Worm (Caenorhabditis elegans) whole organism, dauer: Measurements from ENCODE around the gene cyp-32B1.

Experiments
- unc-62 ChIP-seq: sonication (generic microtip); optimal IDR thresholded peaks from 2 replicates; lab custom pipeline; 2017; ENCODE audit warnings: missing biosample characterization, missing genetic modification reagents, missing genetic modification characterization

The cyp-32B1 gene

DNA sequence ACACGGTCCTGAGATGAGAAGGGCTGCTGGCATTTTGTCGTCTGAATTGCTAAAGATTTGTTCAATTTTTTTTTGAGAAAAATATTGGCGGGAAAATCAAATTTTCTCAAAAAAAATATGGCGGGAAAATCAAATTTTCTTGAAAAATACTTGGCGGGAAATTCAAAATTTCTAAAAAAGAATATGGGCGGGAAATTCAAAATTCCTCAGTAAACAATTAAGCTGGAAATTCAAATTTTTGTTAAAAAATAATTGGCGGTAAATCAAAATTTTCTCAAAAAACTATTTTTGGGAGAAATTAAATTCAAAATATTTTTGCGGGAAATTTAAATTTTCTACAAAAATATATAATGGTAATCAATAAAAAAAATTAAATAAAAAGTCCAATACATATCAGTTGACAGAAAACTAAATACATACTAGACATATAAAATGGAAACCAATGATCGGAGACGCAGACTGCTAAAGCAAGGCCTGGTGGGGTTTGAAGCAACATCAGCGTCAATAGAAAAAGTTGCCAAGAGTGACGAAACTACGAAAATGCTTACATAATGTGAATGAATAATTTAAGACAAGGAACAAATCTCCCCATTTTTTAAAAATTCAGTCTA is 13.3 kb upstream of the cyp-32B1 start, which contains the start of gene nhr-184:
Gene nhr-184 (minus strand): TSS at position 51 of the 611 bp plus-strand sequence.
- TF ChIP-seq unc-62, result no peak

ce11 chrV:2211936-2212335 is 10.7 kb upstream of the cyp-32B1 start, which contains the start of gene nhr-133:
Gene nhr-133, minus strand, starts transcription at chrV:2212118.
- TF ChIP-seq unc-62, result no peak

DNA sequence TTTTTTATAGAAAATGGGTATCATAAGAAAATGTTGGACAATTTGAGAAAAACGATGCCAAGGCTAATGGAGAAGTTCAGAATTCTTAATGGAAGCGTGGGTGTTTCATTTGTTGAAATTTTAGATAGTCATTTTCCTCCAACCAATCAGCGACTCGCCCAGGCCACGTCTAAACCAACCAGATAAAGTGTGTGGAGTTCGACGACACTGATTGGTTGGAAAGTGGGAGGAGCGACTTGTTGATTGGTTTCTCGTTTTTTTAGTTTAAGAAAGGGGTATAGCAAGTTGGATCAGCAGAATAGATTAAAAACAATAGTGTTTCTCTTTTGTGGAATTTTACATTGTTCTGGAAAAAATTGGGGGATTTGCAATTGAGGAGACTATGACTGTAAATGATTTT is 6.3 kb upstream of the cyp-32B1 start:
- no peak for TF ChIP-seq unc-62

- TF ChIP-seq unc-62, result no peak
These were observed 5.6 kb upstream of the cyp-32B1 start, which contains the start of gene svh-11 for ce11 chrV:2206801-2207200. Gene svh-11, plus strand, starts transcription at chrV:2207101.

- no peak for TF ChIP-seq unc-62
These were observed 5.0 kb upstream of the cyp-32B1 start, which contains the start of gene srt-40 for ce11 chrV:2206181-2206580. Gene srt-40, minus strand, starts transcription at chrV:2206281.

DNA sequence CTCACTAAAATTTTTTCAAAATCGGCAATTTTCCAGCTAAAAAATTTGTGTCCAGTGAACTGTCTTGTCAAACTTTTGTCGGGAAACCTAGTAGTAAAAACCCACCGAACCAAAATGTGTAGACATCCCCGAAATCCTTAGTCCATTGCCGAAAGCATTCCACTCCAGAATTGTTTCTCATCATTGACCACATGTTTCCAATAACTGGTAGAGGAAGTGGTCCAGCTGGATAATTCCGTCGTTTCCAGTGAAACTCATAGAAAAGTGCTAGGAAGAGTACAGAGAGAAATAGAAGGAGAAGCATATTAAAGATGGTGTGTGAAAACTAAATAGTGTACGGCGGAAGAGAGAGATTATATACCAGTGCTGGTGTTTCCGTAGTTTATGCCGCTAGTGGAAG is 2.9 kb upstream of the cyp-32B1 start, which contains the start of gene cyp-33C12:
Gene cyp-33C12 (minus strand): TSS at position 321 of the 400 bp plus-strand sequence.
- TF ChIP-seq unc-62, result no peak

DNA sequence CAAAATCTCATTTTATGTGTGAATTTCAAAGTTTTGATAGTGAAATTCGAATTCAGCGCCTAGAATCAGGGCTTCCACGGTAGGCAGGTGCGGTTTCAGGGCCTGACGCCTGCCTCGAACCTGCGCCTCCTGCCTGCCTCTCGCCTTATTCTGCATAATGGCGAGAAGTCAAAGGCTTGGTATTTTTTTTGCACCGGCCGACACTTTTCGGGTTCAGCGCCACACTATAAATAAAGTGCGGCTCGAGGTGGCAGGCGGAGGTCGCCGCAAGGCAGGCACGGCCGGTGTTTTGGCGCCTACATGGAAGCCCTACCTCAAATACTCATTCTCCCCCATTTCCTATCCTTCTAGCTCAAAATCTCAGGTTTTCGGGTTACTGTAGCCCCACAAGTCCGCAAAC is 813 bp downstream of the cyp-32B1 start:
- TF ChIP-seq unc-62, result no peak

DNA sequence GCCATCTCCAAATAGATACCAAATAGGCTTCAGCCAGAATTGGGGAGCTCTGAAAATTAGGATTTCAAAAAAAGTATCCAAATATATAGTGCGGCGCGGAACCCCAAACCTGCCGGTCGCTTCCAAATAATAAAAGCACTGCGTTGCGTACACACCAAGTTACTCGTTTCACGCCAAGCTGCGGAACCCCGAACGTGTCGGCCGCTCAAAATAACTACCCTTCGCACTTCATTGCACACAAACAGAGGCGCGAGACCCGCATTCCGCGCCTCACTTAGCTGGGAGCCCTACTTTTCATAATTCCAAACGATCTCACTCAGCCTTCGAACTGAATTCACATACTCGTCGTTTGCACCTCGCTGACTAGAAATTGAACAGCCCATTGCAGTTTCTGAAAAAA is 1.6 kb downstream of the cyp-32B1 start:
- TF ChIP-seq unc-62, result no peak

- TF ChIP-seq unc-62, result no peak
These were observed 9.1 kb downstream of the cyp-32B1 start, which contains the start of gene nhr-13 for ce11 chrV:2192117-2192516. Gene nhr-13, plus strand, starts transcription at chrV:2192485.

- no peak for TF ChIP-seq unc-62
These were observed 10.1 kb downstream of the cyp-32B1 start, which contains the start of gene srbc-42 for ce11 chrV:2191122-2191521. Gene srbc-42, minus strand, starts transcription at chrV:2191222.

DNA sequence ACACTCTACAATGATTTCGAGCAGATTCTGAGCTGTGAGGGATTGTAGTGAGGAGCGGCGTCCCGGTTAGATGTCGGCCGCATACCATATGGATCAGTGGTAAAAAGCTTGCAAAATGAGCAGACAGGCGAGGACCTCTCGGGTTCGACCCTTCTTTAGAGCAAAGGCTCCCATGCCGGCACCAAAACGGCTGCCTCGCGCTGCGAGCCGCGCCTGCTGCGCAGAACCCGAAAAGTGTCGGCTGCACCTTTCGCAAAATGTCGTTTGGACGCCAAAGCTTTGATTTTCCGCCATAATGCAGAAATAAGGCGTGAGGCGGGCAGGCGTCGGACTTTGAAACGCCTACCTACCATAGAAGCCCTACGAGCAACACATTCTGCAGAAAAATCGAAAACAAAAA is 10.8 kb downstream of the cyp-32B1 start:
- no peak for TF ChIP-seq unc-62

DNA sequence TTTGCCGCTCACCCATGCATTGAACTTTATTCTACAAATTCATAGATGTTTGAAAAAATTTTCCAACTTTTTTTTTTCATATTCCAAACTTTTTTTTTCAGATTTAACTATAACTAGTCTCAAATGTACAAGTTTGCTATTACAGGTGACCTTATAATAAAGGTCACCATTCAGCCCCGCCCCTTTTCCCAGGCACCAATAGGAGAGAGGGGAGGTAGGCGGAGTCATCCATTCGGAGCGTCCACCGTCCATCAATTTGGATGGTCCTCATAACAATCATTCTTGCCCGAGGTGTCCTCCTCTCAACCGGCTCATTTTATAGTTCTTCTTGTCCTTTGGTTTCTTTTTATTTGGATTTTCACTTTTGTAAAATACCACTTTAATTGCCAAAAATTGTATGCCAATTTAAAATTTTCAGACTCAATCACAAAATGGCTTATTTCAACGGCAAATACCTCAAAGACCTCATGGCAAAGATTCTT is 13.3 kb downstream of the cyp-32B1 start, which contains the start of gene Y5H2B.3:
Gene Y5H2B.3 (plus strand): TSS at position 432 of the 482 bp plus-strand sequence.
- TF ChIP-seq unc-62, result no peak

- TF ChIP-seq unc-62, result no peak
These were observed 15.7 kb downstream of the cyp-32B1 start for ce11 chrV:2185486-2185885.

ce11 chrV:2183162-2183561 is 18.1 kb downstream of the cyp-32B1 start, which contains the start of gene cyp-33C2:
Gene cyp-33C2, plus strand, starts transcription at chrV:2183488.
- no peak for TF ChIP-seq unc-62

DNA sequence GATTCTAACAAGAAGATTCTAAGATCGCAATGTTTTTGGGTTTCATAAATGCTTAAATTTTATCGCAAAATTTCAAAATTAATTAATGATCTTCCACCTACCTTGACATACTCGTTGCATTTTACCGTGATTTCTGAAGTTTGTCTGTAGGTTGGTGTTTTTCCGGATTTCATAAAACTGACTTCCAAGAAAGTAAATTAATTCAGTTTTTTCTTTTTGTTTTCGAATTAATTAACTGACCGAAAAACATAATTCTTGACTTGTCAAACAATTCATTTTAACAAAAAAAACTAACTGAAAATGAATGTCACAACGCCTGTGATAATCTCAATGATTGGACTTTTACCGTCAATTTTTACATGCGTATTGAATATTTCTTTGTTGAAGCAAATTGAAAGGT is 19.5 kb downstream of the cyp-32B1 start, which contains the start of gene srbc-16:
Gene srbc-16 (plus strand): TSS at position 301 of the 400 bp plus-strand sequence.
- TF ChIP-seq unc-62, result no peak

- no peak for TF ChIP-seq unc-62
These were observed 22.0 kb downstream of the cyp-32B1 start, which contains the start of gene cyp-33C1 for ce11 chrV:2179214-2179613. Gene cyp-33C1, plus strand, starts transcription at chrV:2179514.

ce11 chrV:2177307-2177764 is 23.9 kb downstream of the cyp-32B1 start, which contains the start of gene srbc-17:
Gene srbc-17, plus strand, starts transcription at chrV:2177714.
- no peak for TF ChIP-seq unc-62

DNA sequence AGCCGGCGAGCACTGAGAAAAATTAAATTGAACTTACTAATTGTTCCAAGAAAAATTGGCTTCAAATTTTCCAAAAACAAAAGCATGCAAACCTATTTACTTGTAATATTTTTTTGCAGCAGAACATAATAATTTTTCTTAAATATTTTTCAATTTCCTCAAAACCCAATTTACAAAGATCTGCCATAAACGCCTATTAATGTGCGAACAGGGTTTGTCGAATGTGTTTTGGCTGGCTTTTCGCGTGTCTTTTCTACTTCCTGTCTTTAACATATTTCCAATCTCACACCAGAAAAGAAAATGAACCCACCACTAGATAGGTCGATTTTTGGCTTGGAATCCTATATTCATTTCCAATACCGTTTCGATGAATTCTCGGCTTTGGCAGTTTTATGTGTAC is 26.0 kb downstream of the cyp-32B1 start, which contains the start of gene C45H4.18:
Gene C45H4.18 (plus strand): TSS at position 301 of the 400 bp plus-strand sequence.
- no peak for TF ChIP-seq unc-62
